Worm (Caenorhabditis elegans): ENCODE data around the gene sel-5.

sel-5 gene

DNA sequence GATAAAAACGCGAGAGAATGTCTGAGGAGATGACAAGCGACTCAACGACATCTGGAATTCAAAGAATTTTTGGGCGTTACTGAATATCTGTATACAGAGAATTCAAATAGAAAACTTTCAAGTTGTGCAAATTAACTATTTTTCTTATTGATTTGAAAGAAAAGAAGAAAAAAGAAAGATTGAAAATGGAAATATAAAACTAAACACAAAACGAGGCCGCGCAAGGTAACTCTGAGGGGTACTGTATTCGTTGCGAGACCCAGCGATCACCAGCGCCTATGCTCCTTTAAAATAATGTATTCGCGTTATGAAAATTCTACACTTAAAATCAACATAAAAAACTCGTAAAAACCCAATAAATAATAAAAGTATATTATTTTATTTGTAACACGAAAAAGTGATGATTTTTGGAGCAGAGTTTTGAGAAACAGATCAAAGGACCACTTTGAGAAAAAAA lies 17.6 kb upstream of the sel-5 start, which contains the start of gene asb-1 (continued):
- TF ChIP-seq lin-35 (GFP tag; optimal IDR thresholded peaks at IDR 0.05) (no peak), ets-4 (GFP tag; optimal IDR thresholded peaks at IDR 0.05) (no peak), ztf-28 (GFP tag; IDR thresholded peaks at IDR 0.05) (0 out of 2 replicates have a peak, but pooled peaks have one; percentile 18), ztf-6 (GFP tag; IDR thresholded peaks at IDR 0.05) (no peak), K11D2.4 (GFP tag; IDR thresholded peaks at IDR 0.05) (no peak), ZK185.1 (tag; optimal IDR thresholded peaks at IDR 0.05; ENCODE audit: poor library complexity, severe bottlenecking) (no peak), F37B4.10 (GFP tag; IDR thresholded peaks at IDR 0.05) (no peak), nfya-1 (tag; optimal IDR thresholded peaks at IDR 0.05; ENCODE audit: borderline replicate concordance, insufficient read depth) (no peak), hlh-26 (GFP tag; conservative IDR thresholded peaks at IDR 0.05) (no peak), sptf-2 (GFP tag; optimal IDR thresholded peaks at IDR 0.05) (no peak), zfh-2 (GFP tag; conservative IDR thresholded peaks at IDR 0.05) (no peak), die-1 (tag; optimal IDR thresholded peaks at IDR 0.05) (no peak), Y53F4B.3 (GFP tag; IDR thresholded peaks at IDR 0.05) (no peak), ceh-79 (tag; optimal IDR thresholded peaks at IDR 0.05) (no peak), xnd-1 (tag; optimal IDR thresholded peaks at IDR 0.05) (peak; percentile 78), hlh-12 (tag; optimal IDR thresholded peaks at IDR 0.05) (no peak), hsf-1 (GFP tag; IDR thresholded peaks at IDR 0.05) (0 out of 2 replicates have a peak, but pooled peaks have one; percentile 48), snpc-1.1 (tag; optimal IDR thresholded peaks at IDR 0.05; ENCODE audit: insufficient read depth) (no peak), ccch-3 (GFP tag; optimal IDR thresholded peaks at IDR 0.05) (no peak), mel-28 (tag; optimal IDR thresholded peaks at IDR 0.05; ENCODE audit: borderline replicate concordance) (no peak), repo-1 (tag; optimal IDR thresholded peaks at IDR 0.05) (no peak), lag-1 (GFP tag; IDR thresholded peaks at IDR 0.05) (no peak), madf-3 (GFP tag; IDR thresholded peaks at IDR 0.05) (0 out of 2 replicates have a peak, but pooled peaks have one; percentile 20), cebp-1 (GFP tag; IDR thresholded peaks at IDR 0.05) (no peak), cebp-1 (tag; optimal IDR thresholded peaks at IDR 0.05) (peak; percentile 3), hmg-1.2 (GFP tag; IDR thresholded peaks at IDR 0.05) (0 out of 2 replicates have a peak, but pooled peaks have one; percentile 13), ztf-18 (tag; optimal IDR thresholded peaks at IDR 0.05) (no peak), pbrm-1 (GFP tag; IDR thresholded peaks at IDR 0.05) (peak; percentile 12; the same call in 1 of the 2 replicates), ztf-3 (GFP tag; optimal IDR thresholded peaks at IDR 0.05) (no peak), lsl-1 (GFP tag; optimal IDR thresholded peaks at IDR 0.05) (peak; percentile 95), egl-18 (GFP tag; IDR thresholded peaks at IDR 0.05) (no peak), C06A6.2 (GFP tag; conservative IDR thresholded peaks at IDR 0.05) (no peak), cebp-2 (GFP tag; IDR thresholded peaks at IDR 0.05) (no peak), ekl-4 (GFP tag; IDR thresholded peaks at IDR 0.05) (no peak), unc-62 (GFP tag; optimal IDR thresholded peaks at IDR 0.05) (no peak), F23B12.7 (tag; optimal IDR thresholded peaks at IDR 0.05; ENCODE audit: insufficient read depth) (peak; percentile 45), mxl-1 (tag; optimal IDR thresholded peaks at IDR 0.05) (no peak), ztf-22 (GFP tag; optimal IDR thresholded peaks at IDR 0.05) (no peak), bed-2 (GFP tag; IDR thresholded peaks at IDR 0.05) (no peak), gei-17 (GFP tag; optimal IDR thresholded peaks at IDR 0.05) (no peak), somi-1 (GFP tag; optimal IDR thresholded peaks at IDR 0.05) (no peak), F55B11.4 (tag; optimal IDR thresholded peaks at IDR 0.05; ENCODE audit: borderline replicate concordance, insufficient read depth) (no peak), athp-1 (tag; optimal IDR thresholded peaks at IDR 0.05) (no peak), him-1 (tag; optimal IDR thresholded peaks at IDR 0.05) (peak; percentile 41), lin-54 (GFP tag; optimal IDR thresholded peaks at IDR 0.05) (peak; percentile 38), aptf-3 (GFP tag; IDR thresholded peaks at IDR 0.05) (no peak), nhr-179 (tag; optimal IDR thresholded peaks at IDR 0.05) (no peak), B0035.1 (tag; optimal IDR thresholded peaks at IDR 0.05) (no peak), unc-130 (GFP tag; optimal IDR thresholded peaks at IDR 0.05) (peak; percentile 53)

Data from whole organism, young adult.